Fruit fly (Drosophila melanogaster) whole organism, embryonic: ENCODE measurements around the gene RapGAP1.
A peak's percentile ranks its signal among the peaks of the same experiment; 100 is the strongest.

Experiments used
- CG10366 ChIP-seq: fragments of 200-800 bp; sonication (Bioruptor generic); IDR thresholded peaks from 2 replicates; pipeline ENCODE4 v1.3.6; 2022; ENCODE audit warnings: missing biosample characterization, missing genetic modification characterization
- CG10431 ChIP-seq: fragments of 200-800 bp; sonication (Bioruptor generic); optimal IDR thresholded peaks from 3 replicates; lab custom pipeline; 2018; ENCODE audit warnings: missing biosample characterization, mild to moderate bottlenecking, missing genetic modification characterization
- CG10959 ChIP-seq: fragments of 200-800 bp; sonication (Bioruptor generic); IDR thresholded peaks from 2 replicates; pipeline ENCODE4 v1.3.6; 2022; ENCODE audit warnings: missing biosample characterization, missing genetic modification characterization
- CG12236 ChIP-seq: fragments of 200-800 bp; sonication (Bioruptor generic); optimal IDR thresholded peaks from 2 replicates; lab custom pipeline; 2016; ENCODE audit warnings: missing biosample characterization, missing genetic modification characterization
- CG12391 ChIP-seq: fragments of 200-800 bp; sonication (Bioruptor generic); optimal IDR thresholded peaks from 3 replicates; lab custom pipeline; 2018; ENCODE audit warnings: missing biosample characterization, mild to moderate bottlenecking, missing genetic modification characterization, moderate library complexity
- CG13296 ChIP-seq: fragments of 200-800 bp; sonication (Bioruptor generic); optimal IDR thresholded peaks from 3 replicates; lab custom pipeline; 2018; ENCODE audit warnings: missing biosample characterization, mild to moderate bottlenecking, missing genetic modification characterization
- CG14667 ChIP-seq: fragments of 200-800 bp; sonication (Bioruptor generic); IDR thresholded peaks from 2 replicates; pipeline ENCODE4 v1.3.6; 2022; ENCODE audit warnings: missing biosample characterization, missing genetic modification characterization
- CG14860 ChIP-seq: fragments of 200-800 bp; sonication (Bioruptor generic); IDR thresholded peaks from 3 replicates; pipeline ENCODE4 v1.3.6; 2022; ENCODE audit warnings: missing biosample characterization, missing genetic modification characterization; ENCODE audit not compliant: partially characterized antibody
- CG1529 ChIP-seq: fragments of 200-800 bp; sonication (Bioruptor generic); optimal IDR thresholded peaks from 3 replicates; lab custom pipeline; 2018; ENCODE audit warnings: missing biosample characterization, missing genetic modification characterization
- CG15514 ChIP-seq: fragments of 200-800 bp; sonication (Bioruptor generic); optimal IDR thresholded peaks from 3 replicates; lab custom pipeline; 2017; ENCODE audit warnings: missing biosample characterization, missing genetic modification characterization, mild to moderate bottlenecking, moderate library complexity, missing genetic modification reagents
- CG15601 ChIP-seq: fragments of 200-800 bp; sonication (Bioruptor generic); optimal IDR thresholded peaks from 3 replicates; lab custom pipeline; 2019; ENCODE audit warnings: missing biosample characterization, mild to moderate bottlenecking, missing genetic modification characterization, moderate library complexity
- CG1602 ChIP-seq: fragments of 200-800 bp; sonication (Bioruptor generic); optimal IDR thresholded peaks from 3 replicates; lab custom pipeline; 2016; ENCODE audit warnings: missing biosample characterization, missing genetic modification characterization
- CG1647 ChIP-seq: fragments of 200-800 bp; sonication (Bioruptor generic); optimal IDR thresholded peaks from 3 replicates; lab custom pipeline; 2016; ENCODE audit warnings: missing biosample characterization, missing genetic modification characterization
- CG17359 ChIP-seq: fragments of 200-800 bp; sonication (Bioruptor generic); optimal IDR thresholded peaks from 3 replicates; lab custom pipeline; 2018; ENCODE audit warnings: missing biosample characterization, mild to moderate bottlenecking, missing genetic modification characterization, moderate library complexity
- CG17612 ChIP-seq: fragments of 200-800 bp; sonication (Bioruptor generic); IDR thresholded peaks from 2 replicates; pipeline ENCODE4 v1.3.6; 2022; ENCODE audit warnings: missing biosample characterization, missing genetic modification characterization
- CG18476 ChIP-seq: fragments of 200-800 bp; sonication (Bioruptor generic); optimal IDR thresholded peaks from 2 replicates; lab custom pipeline; 2016; ENCODE audit warnings: missing biosample characterization, mild to moderate bottlenecking, missing genetic modification characterization
- CG18599 ChIP-seq: fragments of 200-800 bp; sonication (Bioruptor generic); optimal IDR thresholded peaks from 3 replicates; lab custom pipeline; 2017; ENCODE audit warnings: missing biosample characterization, missing genetic modification characterization, mild to moderate bottlenecking, moderate library complexity, missing genetic modification reagents
- CG2678 ChIP-seq: fragments of 200-800 bp; sonication (Bioruptor generic); optimal IDR thresholded peaks from 3 replicates; lab custom pipeline; 2019; ENCODE audit warnings: missing biosample characterization, mild to moderate bottlenecking, missing genetic modification characterization, moderate library complexity
- CG3838 ChIP-seq: fragments of 200-800 bp; sonication (Bioruptor generic); optimal IDR thresholded peaks from 3 replicates; lab custom pipeline; 2016; ENCODE audit warnings: missing biosample characterization, missing genetic modification characterization
- CG4617 ChIP-seq: fragments of 200-800 bp; sonication (Bioruptor generic); optimal IDR thresholded peaks from 3 replicates; lab custom pipeline; 2016; ENCODE audit warnings: missing biosample characterization, missing genetic modification characterization, borderline replicate concordance
- CG8290 ChIP-seq, 3 experiments: fragments of 200-800 bp; sonication (Bioruptor generic); optimal IDR thresholded peaks; 2 replicates each; lab custom pipeline; 2016 to 2019; ENCODE audit warnings: missing biosample characterization in 3 of 3, missing genetic modification characterization in 3 of 3, mild to moderate bottlenecking in 2 of 3, moderate library complexity in 1 of 3
- CG8765 ChIP-seq: fragments of 200-800 bp; sonication (Bioruptor generic); IDR thresholded peaks from 2 replicates; pipeline ENCODE4 v1.3.6; 2022; ENCODE audit warnings: missing biosample characterization, missing genetic modification characterization
- Camta ChIP-seq: fragments of 200-800 bp; sonication (Bioruptor generic); optimal IDR thresholded peaks from 2 replicates; lab custom pipeline; 2016; ENCODE audit warnings: missing biosample characterization, missing genetic modification characterization
- Dfd ChIP-seq, 2 experiments: fragments of >200 bp; optimal IDR thresholded peaks; 2 replicates each; lab custom pipeline; 2017; ENCODE audit warnings: missing biosample characterization in 2 of 2, missing genetic modification characterization in 2 of 2
- HLHmδ ChIP-seq: fragments of 200-800 bp; sonication (Bioruptor generic); optimal IDR thresholded peaks from 2 replicates; lab custom pipeline; 2018; ENCODE audit warnings: missing biosample characterization, mild to moderate bottlenecking, missing genetic modification characterization, moderate library complexity
- Hey ChIP-seq: fragments of 200-800 bp; sonication (Bioruptor generic); optimal IDR thresholded peaks from 3 replicates; lab custom pipeline; 2018; ENCODE audit warnings: missing biosample characterization, mild to moderate bottlenecking, missing genetic modification characterization
- MESR4 ChIP-seq: fragments of 200-800 bp; sonication (Bioruptor generic); optimal IDR thresholded peaks from 2 replicates; lab custom pipeline; 2018; ENCODE audit warnings: missing biosample characterization, mild to moderate bottlenecking, missing genetic modification characterization, moderate library complexity
- Myb ChIP-seq: fragments of 200-800 bp; sonication (Bioruptor generic); optimal IDR thresholded peaks from 2 replicates; lab custom pipeline; 2016; ENCODE audit warnings: missing biosample characterization, missing genetic modification characterization
- Nf-YA ChIP-seq: fragments of 200-800 bp; sonication (Bioruptor generic); IDR thresholded peaks from 2 replicates; pipeline ENCODE4 v1.3.6; 2022; ENCODE audit warnings: missing biosample characterization, missing genetic modification characterization
- Poxn ChIP-seq: fragments of 200-800 bp; sonication (Bioruptor generic); IDR thresholded peaks from 2 replicates; pipeline ENCODE4 v1.3.6; 2022; ENCODE audit warnings: missing biosample characterization, missing genetic modification characterization
- Tbp ChIP-seq: fragments of >200 bp; optimal IDR thresholded peaks from 2 replicates; lab custom pipeline; 2018; ENCODE audit warnings: missing biosample characterization, missing genetic modification characterization
- ap ChIP-seq: fragments of 200-800 bp; sonication (Bioruptor generic); IDR thresholded peaks from 2 replicates; pipeline ENCODE4 v1.3.6; 2022; ENCODE audit warnings: missing biosample characterization, missing genetic modification characterization
- ara ChIP-seq: fragments of 200-800 bp; sonication (Bioruptor generic); IDR thresholded peaks from 2 replicates; pipeline ENCODE4 v1.3.6; 2022; ENCODE audit warnings: missing biosample characterization, missing genetic modification characterization
- ase ChIP-seq: fragments of 200-800 bp; sonication (Bioruptor generic); IDR thresholded peaks from 3 replicates; pipeline ENCODE4 v1.3.6; 2022; ENCODE audit warnings: missing biosample characterization, missing genetic modification characterization
- cato ChIP-seq: fragments of 200-800 bp; sonication (Bioruptor generic); optimal IDR thresholded peaks from 2 replicates; lab custom pipeline; 2016; ENCODE audit warnings: missing biosample characterization, missing genetic modification characterization, borderline replicate concordance
- caup ChIP-seq: fragments of 200-800 bp; sonication (Bioruptor generic); optimal IDR thresholded peaks from 3 replicates; lab custom pipeline; 2017; ENCODE audit warnings: missing biosample characterization, mild to moderate bottlenecking, missing genetic modification characterization, moderate library complexity; ENCODE audit not compliant: severe bottlenecking
- emc ChIP-seq: fragments of 200-800 bp; sonication (Bioruptor generic); optimal IDR thresholded peaks from 2 replicates; lab custom pipeline; 2016; ENCODE audit warnings: missing biosample characterization, missing genetic modification characterization
- exex ChIP-seq: fragments of 200-800 bp; sonication (Bioruptor generic); optimal IDR thresholded peaks from 4 replicates; lab custom pipeline; 2018; ENCODE audit warnings: missing biosample characterization, mild to moderate bottlenecking, missing genetic modification characterization, moderate library complexity
- gce ChIP-seq: fragments of 200-800 bp; sonication (Bioruptor generic); IDR thresholded peaks from 3 replicates; pipeline ENCODE4 v1.3.6; 2022; ENCODE audit warnings: missing biosample characterization, missing genetic modification characterization
- gsb-n ChIP-seq: fragments of 200-800 bp; sonication (Bioruptor generic); optimal IDR thresholded peaks from 3 replicates; lab custom pipeline; 2018; ENCODE audit warnings: missing biosample characterization, mild to moderate bottlenecking, missing genetic modification characterization
- gt ChIP-seq: fragments of 200-800 bp; sonication (Bioruptor generic); IDR thresholded peaks from 2 replicates; pipeline ENCODE4 v1.3.6; 2022; ENCODE audit warnings: missing biosample characterization, missing genetic modification characterization
- lab ChIP-seq: fragments of 200-800 bp; sonication (Bioruptor generic); optimal IDR thresholded peaks from 3 replicates; lab custom pipeline; 2017; ENCODE audit warnings: missing biosample characterization, missing genetic modification characterization, mild to moderate bottlenecking, moderate library complexity, missing genetic modification reagents
- mld ChIP-seq: fragments of 200-800 bp; sonication (Bioruptor generic); IDR thresholded peaks from 3 replicates; pipeline ENCODE4 v1.3.6; 2022; ENCODE audit warnings: missing biosample characterization, missing genetic modification characterization; ENCODE audit not compliant: partially characterized antibody
- sens-2 ChIP-seq: fragments of 200-800 bp; sonication (Bioruptor generic); IDR thresholded peaks from 2 replicates; pipeline ENCODE4 v1.3.6; 2022; ENCODE audit warnings: missing biosample characterization, missing genetic modification characterization
- slbo ChIP-seq: fragments of 200-800 bp; sonication (Bioruptor generic); IDR thresholded peaks from 2 replicates; pipeline ENCODE4 v1.3.6; 2022; ENCODE audit warnings: missing biosample characterization, missing genetic modification characterization
- ssp ChIP-seq: fragments of 200-800 bp; sonication (Bioruptor generic); IDR thresholded peaks from 2 replicates; pipeline ENCODE4 v1.3.6; 2022; ENCODE audit warnings: missing biosample characterization, missing genetic modification characterization
- tna ChIP-seq: fragments of 200-800 bp; sonication (Bioruptor generic); IDR thresholded peaks from 2 replicates; pipeline ENCODE4 v1.3.6; 2022; ENCODE audit warnings: missing biosample characterization, missing genetic modification characterization; ENCODE audit not compliant: partially characterized antibody
- ttk ChIP-seq: fragments of 200-800 bp; sonication (Bioruptor generic); IDR thresholded peaks from 2 replicates; pipeline ENCODE4 v2.1.2; 2022; ENCODE audit warnings: missing biosample characterization, missing genetic modification characterization
- tx ChIP-seq: fragments of 200-800 bp; sonication (Bioruptor generic); optimal IDR thresholded peaks from 2 replicates; lab custom pipeline; 2016; ENCODE audit warnings: missing biosample characterization, missing genetic modification characterization
- zf30C ChIP-seq: fragments of 200-800 bp; sonication (Bioruptor generic); optimal IDR thresholded peaks from 3 replicates; lab custom pipeline; 2018; ENCODE audit warnings: missing biosample characterization, mild to moderate bottlenecking, missing genetic modification characterization

RapGAP1 gene

dm6 chr2L:7564856-7565255 lies 13.9 kb downstream of the RapGAP1 start (continued):
- TF ChIP-seq gt (GFP tag; lab: Robert Waterston, UW) (no peak), CG10959 (GFP tag; lab: Robert Waterston, UW) (peak; percentile 81), exex (tag; lab: Kevin White, UChicago) (no peak), CG1647 (GFP tag; lab: Kevin White, UChicago) (peak; percentile 73), Nf-YA (GFP tag; lab: Robert Waterston, UW) (0 out of 2 replicates have a peak, but pooled peaks have one; percentile 20), CG14667 (peak; percentile 36), CG3838 (GFP tag; lab: Kevin White, UChicago) (peak; percentile 40), CG10366 (peak; percentile 79), CG13296 (GFP tag; lab: Kevin White, UChicago) (no peak), CG8765 (GFP tag; lab: Robert Waterston, UW) (peak; percentile 62), emc (peak; percentile 47), tna (no peak), ap (GFP tag; lab: Robert Waterston, UW) (0 out of 2 replicates have a peak, but pooled peaks have one; percentile 45), caup (GFP tag; lab: Kevin White, UChicago) (peak; percentile 60), ttk (GFP tag; lab: Robert Waterston, UW) (0 out of 2 replicates have a peak, but pooled peaks have one; percentile 51), CG18476 (GFP tag; lab: Kevin White, UChicago) (peak; percentile 57), CG12391 (peak; percentile 68), Myb (GFP tag; lab: Kevin White, UChicago) (peak; percentile 47), lab (GFP tag; lab: Kevin White, UChicago) (peak; percentile 76), CG1529 (GFP tag; lab: Kevin White, UChicago) (peak; percentile 32), CG17612 (GFP tag; lab: Robert Waterston, UW) (no peak), CG8290 (GFP tag; optimal IDR thresholded peaks at IDR 0.05; lab: Kevin White, UChicago) (peak; percentile 65), CG8290 (tag; optimal IDR thresholded peaks at IDR 0.05; lab: Kevin White, UChicago) (peak in 1 of 2 experiments; percentile 16), CG1602 (GFP tag; lab: Kevin White, UChicago) (peak; percentile 67), slbo (GFP tag; lab: Robert Waterston, UW) (peak; percentile 69), cato (GFP tag; lab: Kevin White, UChicago) (no peak), CG10431 (GFP tag; lab: Kevin White, UChicago) (peak; percentile 19), ase (GFP tag; lab: Robert Waterston, UW) (peak; percentile 60; the same call in 1 of the 3 replicates), ara (GFP tag; lab: Robert Waterston, UW) (peak; percentile 82), ssp (GFP tag; lab: Robert Waterston, UW) (peak; percentile 31; the same call in 1 of the 2 replicates), CG2678 (tag; lab: Kevin White, UChicago) (peak; percentile 62), CG18599 (GFP tag; lab: Kevin White, UChicago) (peak; percentile 82), Poxn (GFP tag; lab: Robert Waterston, UW) (no peak), Tbp (no peak), CG14860 (GFP tag; lab: Robert Waterston, UW) (no peak), mld (GFP tag; lab: Robert Waterston, UW) (no peak), CG12236 (GFP tag; lab: Kevin White, UChicago) (peak; percentile 62), MESR4 (GFP tag; lab: Kevin White, UChicago) (no peak), CG17359 (peak; percentile 65), tx (GFP tag; lab: Kevin White, UChicago) (peak; percentile 45), CG15514 (GFP tag; lab: Kevin White, UChicago) (peak; percentile 46), Hey (no peak), gce (GFP tag; lab: Robert Waterston, UW) (peak; percentile 39; the same call in 1 of the 3 replicates), CG15601 (tag; lab: Kevin White, UChicago) (peak; percentile 63), gsb-n (tag; lab: Kevin White, UChicago) (peak; percentile 78), CG4617 (GFP tag; lab: Kevin White, UChicago) (no peak), Camta (peak; percentile 70), Dfd (GFP tag; optimal IDR thresholded peaks at IDR 0.05; lab: Kevin White, UChicago) (no peak), sens-2 (0 out of 2 replicates have a peak, but pooled peaks have one; percentile 33), zf30C (peak; percentile 81), HLHmδ (GFP tag; lab: Kevin White, UChicago) (no peak)
